Fruit fly (Drosophila melanogaster) whole organism, embryonic: ENCODE results near the gene r2d2.

ENCODE experiments used
- Abd-B ChIP-seq: fragments of 200-800 bp; sonication (Bioruptor generic); optimal IDR thresholded peaks from 2 replicates; lab custom pipeline; 2018; ENCODE audit warnings: missing biosample characterization, mild to moderate bottlenecking, missing genetic modification characterization, moderate library complexity
- Asciz ChIP-seq: fragments of 200-800 bp; sonication (Bioruptor generic); optimal IDR thresholded peaks from 2 replicates; lab custom pipeline; 2017; ENCODE audit warnings: missing biosample characterization, mild to moderate bottlenecking, missing genetic modification characterization, missing genetic modification reagents
- BtbVII ChIP-seq: fragments of 200-800 bp; sonication (Bioruptor generic); optimal IDR thresholded peaks from 3 replicates; lab custom pipeline; 2017; ENCODE audit warnings: missing biosample characterization, mild to moderate bottlenecking, missing genetic modification characterization
- CG10274 ChIP-seq: fragments of 200-800 bp; sonication (Bioruptor generic); optimal IDR thresholded peaks from 3 replicates; lab custom pipeline; 2017; ENCODE audit warnings: missing biosample characterization, mild to moderate bottlenecking, missing genetic modification characterization
- CG14860 ChIP-seq: fragments of 200-800 bp; sonication (Bioruptor generic); IDR thresholded peaks from 3 replicates; pipeline ENCODE4 v1.3.6; 2022; ENCODE audit warnings: missing biosample characterization, missing genetic modification characterization; ENCODE audit not compliant: partially characterized antibody
- CG15696 ChIP-seq: fragments of 200-800 bp; sonication (Bioruptor generic); optimal IDR thresholded peaks from 2 replicates; lab custom pipeline; 2019; ENCODE audit warnings: missing biosample characterization, mild to moderate bottlenecking, missing genetic modification characterization, moderate library complexity
- CG30403 ChIP-seq: fragments of 200-800 bp; sonication (Bioruptor generic); optimal IDR thresholded peaks from 3 replicates; lab custom pipeline; 2016; ENCODE audit warnings: missing biosample characterization, missing genetic modification characterization
- CG31224 ChIP-seq: fragments of 200-800 bp; sonication (Bioruptor generic); IDR thresholded peaks from 2 replicates; pipeline ENCODE4 v1.3.6; 2022; ENCODE audit warnings: missing biosample characterization, missing genetic modification characterization
- CG3163 ChIP-seq: fragments of 200-800 bp; sonication (Bioruptor generic); optimal IDR thresholded peaks from 3 replicates; lab custom pipeline; 2016; ENCODE audit warnings: missing biosample characterization, missing genetic modification characterization
- CG34224 ChIP-seq: fragments of 200-800 bp; sonication (Bioruptor generic); IDR thresholded peaks from 3 replicates; pipeline ENCODE4 v1.3.6; 2022; ENCODE audit warnings: missing biosample characterization, missing genetic modification characterization; ENCODE audit not compliant: partially characterized antibody
- CG5953 ChIP-seq: fragments of 200-800 bp; sonication (Bioruptor generic); IDR thresholded peaks from 2 replicates; pipeline ENCODE4 v1.3.6; 2022; ENCODE audit warnings: missing biosample characterization, missing genetic modification characterization
- CG6765 ChIP-seq: fragments of 200-800 bp; sonication (Bioruptor generic); optimal IDR thresholded peaks from 3 replicates; lab custom pipeline; 2017; ENCODE audit warnings: missing biosample characterization, mild to moderate bottlenecking, missing genetic modification characterization
- CG7745 ChIP-seq: fragments of 200-800 bp; sonication (Bioruptor generic); optimal IDR thresholded peaks from 2 replicates; lab custom pipeline; 2018; ENCODE audit warnings: missing biosample characterization, mild to moderate bottlenecking, missing genetic modification characterization, moderate library complexity
- CG7987 ChIP-seq: fragments of 200-800 bp; sonication (Bioruptor generic); optimal IDR thresholded peaks from 2 replicates; lab custom pipeline; 2018; ENCODE audit warnings: missing biosample characterization, mild to moderate bottlenecking, missing genetic modification characterization, moderate library complexity
- Dip3 ChIP-seq: fragments of 200-800 bp; sonication (Bioruptor generic); optimal IDR thresholded peaks from 3 replicates; lab custom pipeline; 2016; ENCODE audit warnings: missing biosample characterization, missing genetic modification characterization
- Fer1 ChIP-seq: fragments of 200-800 bp; sonication (Bioruptor generic); optimal IDR thresholded peaks from 2 replicates; lab custom pipeline; 2017; ENCODE audit warnings: missing biosample characterization, mild to moderate bottlenecking, missing genetic modification characterization
- Gsc ChIP-seq: fragments of 200-800 bp; sonication (Bioruptor generic); IDR thresholded peaks from 2 replicates; pipeline ENCODE4 v1.3.6; 2022; ENCODE audit warnings: missing biosample characterization, missing genetic modification characterization
- Jarid2 ChIP-seq: fragments of 200-800 bp; sonication (Bioruptor generic); optimal IDR thresholded peaks from 3 replicates; lab custom pipeline; 2017; ENCODE audit warnings: mild to moderate bottlenecking, missing biosample characterization, missing genetic modification reagents, missing genetic modification characterization
- NC2α ChIP-seq: fragments of 200-800 bp; sonication (Bioruptor generic); optimal IDR thresholded peaks from 2 replicates; lab custom pipeline; 2016; ENCODE audit warnings: missing biosample characterization, missing genetic modification characterization
- Neu2 ChIP-seq: fragments of 200-800 bp; sonication (Bioruptor generic); optimal IDR thresholded peaks from 3 replicates; lab custom pipeline; 2016; ENCODE audit warnings: missing biosample characterization, missing genetic modification characterization, borderline replicate concordance
- Nf-YB ChIP-seq: fragments of 200-800 bp; sonication (Bioruptor generic); optimal IDR thresholded peaks from 3 replicates; lab custom pipeline; 2019; ENCODE audit warnings: missing biosample characterization, mild to moderate bottlenecking, missing genetic modification characterization, moderate library complexity
- Nf-YC ChIP-seq: fragments of 200-800 bp; optimal IDR thresholded peaks from 3 replicates; lab custom pipeline; 2019; ENCODE audit warnings: missing biosample characterization, mild to moderate bottlenecking, missing genetic modification characterization, moderate library complexity
- ab ChIP-seq: fragments of 200-800 bp; sonication (Bioruptor generic); optimal IDR thresholded peaks from 2 replicates; lab custom pipeline; 2016; ENCODE audit warnings: missing biosample characterization, missing genetic modification characterization
- abd-A ChIP-seq: fragments of 200-800 bp; sonication (Bioruptor generic); optimal IDR thresholded peaks from 3 replicates; lab custom pipeline; 2019; ENCODE audit warnings: missing biosample characterization, mild to moderate bottlenecking, missing genetic modification characterization, moderate library complexity
- ase ChIP-seq: fragments of 200-800 bp; sonication (Bioruptor generic); IDR thresholded peaks from 3 replicates; pipeline ENCODE4 v1.3.6; 2022; ENCODE audit warnings: missing biosample characterization, missing genetic modification characterization
- bigmax ChIP-seq: fragments of 200-800 bp; sonication (Bioruptor generic); optimal IDR thresholded peaks from 2 replicates; lab custom pipeline; 2018; ENCODE audit warnings: missing biosample characterization, mild to moderate bottlenecking, missing genetic modification characterization
- cas ChIP-seq: fragments of 200-800 bp; sonication (Bioruptor generic); IDR thresholded peaks from 2 replicates; pipeline ENCODE4 v1.3.6; 2022; ENCODE audit warnings: missing biosample characterization, missing genetic modification characterization
- crol ChIP-seq: fragments of 200-800 bp; sonication (Bioruptor generic); IDR thresholded peaks from 2 replicates; pipeline ENCODE4 v1.3.6; 2022; ENCODE audit warnings: missing biosample characterization, missing genetic modification characterization
- danr ChIP-seq: fragments of 200-800 bp; sonication (Bioruptor generic); IDR thresholded peaks from 2 replicates; pipeline ENCODE4 v1.3.6; 2022; ENCODE audit warnings: missing biosample characterization, missing genetic modification characterization
- dimm ChIP-seq: fragments of 200-800 bp; sonication (Bioruptor generic); IDR thresholded peaks from 2 replicates; pipeline ENCODE4 v1.3.6; 2022; ENCODE audit warnings: missing biosample characterization, missing genetic modification characterization
- dmrt11E ChIP-seq: fragments of 200-800 bp; sonication (Bioruptor generic); optimal IDR thresholded peaks from 3 replicates; lab custom pipeline; 2018; ENCODE audit warnings: missing biosample characterization, mild to moderate bottlenecking, missing genetic modification characterization, moderate library complexity
- esg ChIP-seq: fragments of 200-800 bp; sonication (Bioruptor generic); conservative IDR thresholded peaks from 2 replicates; pipeline ENCODE4 v1.3.6; 2022; ENCODE audit warnings: missing biosample characterization, missing genetic modification characterization
- fru ChIP-seq: fragments of >200 bp; optimal IDR thresholded peaks from 2 replicates; lab custom pipeline; 2017
- gcm2 ChIP-seq: fragments of 200-800 bp; sonication (Bioruptor generic); optimal IDR thresholded peaks from 2 replicates; lab custom pipeline; 2016; ENCODE audit warnings: missing biosample characterization, missing genetic modification characterization
- gsb-n ChIP-seq: fragments of 200-800 bp; sonication (Bioruptor generic); optimal IDR thresholded peaks from 3 replicates; lab custom pipeline; 2018; ENCODE audit warnings: missing biosample characterization, mild to moderate bottlenecking, missing genetic modification characterization
- hbn ChIP-seq: fragments of 200-800 bp; sonication (Bioruptor generic); IDR thresholded peaks from 2 replicates; pipeline ENCODE4 v1.3.6; 2022; ENCODE audit warnings: missing biosample characterization, missing genetic modification characterization; ENCODE audit not compliant: partially characterized antibody
- hkb ChIP-seq, 2 experiments: fragments of 200-800 bp in 1 of 2; fragments of >200 bp in 1 of 2; sonication (Bioruptor generic) in 1 of 2; IDR thresholded peaks in 1 of 2; optimal IDR thresholded peaks in 1 of 2; 2 replicates each; pipeline versions ENCODE4 v1.3.6 to Lab custom; 2017 to 2022; ENCODE audit warnings: missing biosample characterization in 1 of 2, missing genetic modification characterization in 1 of 2
- inv ChIP-seq: fragments of 200-800 bp; sonication (Bioruptor generic); IDR thresholded peaks from 2 replicates; pipeline ENCODE4 v1.3.6; 2022; ENCODE audit warnings: missing biosample characterization, missing genetic modification characterization; ENCODE audit not compliant: partially characterized antibody
- jigr1 ChIP-seq: fragments of 200-800 bp; sonication (Bioruptor generic); IDR thresholded peaks from 3 replicates; pipeline ENCODE4 v1.3.6; 2022; ENCODE audit warnings: missing biosample characterization, missing genetic modification characterization
- kni ChIP-seq: fragments of 200-800 bp; sonication (Bioruptor generic); optimal IDR thresholded peaks from 3 replicates; lab custom pipeline; 2017; ENCODE audit warnings: mild to moderate bottlenecking, missing biosample characterization, missing genetic modification reagents, missing genetic modification characterization
- p53 ChIP-seq: fragments of 200-800 bp; sonication (Bioruptor generic); optimal IDR thresholded peaks from 2 replicates; lab custom pipeline; 2016; ENCODE audit warnings: missing biosample characterization, missing genetic modification characterization
- rib ChIP-seq: fragments of 200-800 bp; sonication (Bioruptor generic); IDR thresholded peaks from 2 replicates; pipeline ENCODE4 v1.3.6; 2022; ENCODE audit warnings: missing biosample characterization, missing genetic modification characterization
- salm ChIP-seq: fragments of 200-800 bp; sonication (Bioruptor generic); optimal IDR thresholded peaks from 2 replicates; lab custom pipeline; 2018; ENCODE audit warnings: missing biosample characterization, mild to moderate bottlenecking, missing genetic modification characterization
- shn ChIP-seq: fragments of 200-800 bp; sonication (Bioruptor generic); optimal IDR thresholded peaks from 3 replicates; lab custom pipeline; 2016; ENCODE audit warnings: missing biosample characterization, missing genetic modification characterization
- stwl ChIP-seq: fragments of 200-800 bp; sonication (Bioruptor generic); optimal IDR thresholded peaks from 3 replicates; lab custom pipeline; 2018; ENCODE audit warnings: missing biosample characterization, mild to moderate bottlenecking, missing genetic modification characterization, moderate library complexity
- tx ChIP-seq: fragments of 200-800 bp; sonication (Bioruptor generic); optimal IDR thresholded peaks from 2 replicates; lab custom pipeline; 2016; ENCODE audit warnings: missing biosample characterization, missing genetic modification characterization
- usp ChIP-seq: fragments of >200 bp; optimal IDR thresholded peaks from 2 replicates; lab custom pipeline; 2017; ENCODE audit warnings: missing biosample characterization, missing genetic modification characterization
- vfl ChIP-seq: fragments of 200-800 bp; sonication (Bioruptor generic); optimal IDR thresholded peaks from 2 replicates; lab custom pipeline; 2016; ENCODE audit warnings: missing biosample characterization, missing genetic modification characterization
- yki ChIP-seq: fragments of >200 bp; optimal IDR thresholded peaks from 3 replicates; lab custom pipeline; 2018
- zfh2 ChIP-seq: fragments of 200-800 bp; sonication (Bioruptor generic); optimal IDR thresholded peaks from 2 replicates; lab custom pipeline; 2016; ENCODE audit warnings: missing biosample characterization, missing genetic modification characterization

The r2d2 gene

dm6 chr2L:7811249-7812002 is 11.5 kb downstream of the r2d2 start, which contains the start of gene LanB1 (continued):
- TF ChIP-seq BtbVII (no peak), Nf-YB (no peak), ase (GFP tag; lab: Robert Waterston, UW) (no peak), CG14860 (GFP tag; lab: Robert Waterston, UW) (no peak; the same call in 2 of the 3 replicates), Fer1 (GFP tag; lab: Kevin White, UChicago) (peak; percentile 1), p53 (GFP tag; lab: Kevin White, UChicago) (no peak), shn (GFP tag; lab: Kevin White, UChicago) (no peak), usp (GFP tag; lab: Kevin White, UChicago) (no peak), vfl (GFP tag; lab: Kevin White, UChicago) (no peak), CG7987 (peak; percentile 36), CG3163 (GFP tag; lab: Kevin White, UChicago) (no peak), jigr1 (no peak), CG31224 (GFP tag; lab: Robert Waterston, UW) (no peak), dimm (GFP tag; lab: Robert Waterston, UW) (no peak), CG34224 (GFP tag; lab: Robert Waterston, UW) (peak; percentile 47), gcm2 (GFP tag; lab: Kevin White, UChicago) (no peak), Asciz (GFP tag; lab: Kevin White, UChicago) (no peak), hkb (optimal IDR thresholded peaks at IDR 0.05; lab: Kevin White, UChicago) (no peak), hkb (GFP tag; IDR thresholded peaks at IDR 0.05; lab: Robert Waterston, UW) (peak; percentile 34; the same call in 1 of the 2 replicates), Neu2 (GFP tag; lab: Kevin White, UChicago) (no peak), NC2α (GFP tag; lab: Kevin White, UChicago) (no peak), kni (peak; percentile 82), CG30403 (no peak), rib (GFP tag; lab: Robert Waterston, UW) (peak; percentile 60; the same call in 1 of the 2 replicates), bigmax (no peak), CG7745 (tag; lab: Kevin White, UChicago) (no peak), yki (lab: Kevin White, UChicago) (no peak), hbn (GFP tag; lab: Robert Waterston, UW) (peak; percentile 42), Dip3 (GFP tag; lab: Kevin White, UChicago) (no peak), crol (GFP tag; lab: Robert Waterston, UW) (0 out of 2 replicates have a peak, but pooled peaks have one; percentile 50), tx (GFP tag; lab: Kevin White, UChicago) (no peak), Jarid2 (GFP tag; lab: Kevin White, UChicago) (peak; percentile 93), Nf-YC (tag; lab: Kevin White, UChicago) (no peak), inv (GFP tag; lab: Robert Waterston, UW) (peak; percentile 31; the same call in 1 of the 2 replicates), gsb-n (tag; lab: Kevin White, UChicago) (no peak), Gsc (GFP tag; lab: Robert Waterston, UW) (no peak), abd-A (tag; lab: Kevin White, UChicago) (no peak), CG5953 (GFP tag; lab: Robert Waterston, UW) (no peak), cas (GFP tag; lab: Robert Waterston, UW) (no peak), ab (GFP tag; lab: Kevin White, UChicago) (no peak), dmrt11E (no peak), esg (GFP tag; lab: Robert Waterston, UW) (no peak), stwl (tag; lab: Kevin White, UChicago) (peak; percentile 58), danr (no peak), CG6765 (GFP tag; lab: Kevin White, UChicago) (peak; percentile 30), fru (lab: Kevin White, UChicago) (no peak), CG15696 (no peak), Abd-B (no peak), CG10274 (GFP tag; lab: Kevin White, UChicago) (no peak), salm (tag; lab: Kevin White, UChicago) (no peak), zfh2 (GFP tag; lab: Kevin White, UChicago) (no peak)
